Worm (Caenorhabditis elegans) whole organism, late embryonic: ENCODE results near the gene T10D4.7.

Source experiments
- Y22D7AL.16 ChIP-seq: sonication (generic microtip); optimal IDR thresholded peaks from 2 replicates; lab custom pipeline; 2016; ENCODE audit warnings: missing genetic modification characterization, missing compliant biosample characterization
- ceh-24 ChIP-seq: sonication (generic microtip); optimal IDR thresholded peaks from 2 replicates; lab custom pipeline; 2016; ENCODE audit warnings: mild to moderate bottlenecking, missing genetic modification characterization, missing compliant biosample characterization
- ceh-6 ChIP-seq: fragments of 200-800 bp; sonication (Bioruptor generic); optimal IDR thresholded peaks from 2 replicates; lab custom pipeline; 2018; ENCODE audit warnings: mild to moderate bottlenecking, missing genetic modification characterization, missing compliant biosample characterization
- pag-3 ChIP-seq: sonication (generic microtip); optimal IDR thresholded peaks from 2 replicates; lab custom pipeline; 2016; ENCODE audit warnings: missing compliant biosample characterization, missing genetic modification characterization, borderline replicate concordance
- pha-2 ChIP-seq: sonication (generic microtip); optimal IDR thresholded peaks from 2 replicates; lab custom pipeline; 2017; ENCODE audit warnings: mild to moderate bottlenecking, missing genetic modification characterization, missing compliant biosample characterization
- pqm-1 ChIP-seq: sonication (generic microtip); optimal IDR thresholded peaks from 2 replicates; lab custom pipeline; 2016; ENCODE audit warnings: missing genetic modification characterization, missing compliant biosample characterization
- unc-86 ChIP-seq: sonication (generic microtip); optimal IDR thresholded peaks from 2 replicates; lab custom pipeline; 2016; ENCODE audit warnings: missing genetic modification characterization, missing compliant biosample characterization

- TF ChIP-seq ceh-6 (GFP tag; lab: Kevin White, UChicago): no peak
- no peak for TF ChIP-seq pha-2
- no peak for TF ChIP-seq Y22D7AL.16 (tag; lab: Kevin White, UChicago)
- no peak for TF ChIP-seq pag-3 (tag; lab: Kevin White, UChicago)
- no peak for TF ChIP-seq pqm-1
- no peak for TF ChIP-seq unc-86 (tag; lab: Kevin White, UChicago)
- no peak for TF ChIP-seq ceh-24 (tag; lab: Kevin White, UChicago)
Measured at ce11 chrII:3078496-3078895, 39.1 kb upstream of the T10D4.7 start, which contains the start of gene copb-1.
